Worm (Caenorhabditis elegans) whole organism, L1 larva: ENCODE results near the gene syd-1.

Source experiments
- C34B4.2 ChIP-seq: sonication (generic microtip); optimal IDR thresholded peaks from 2 replicates; lab custom pipeline; 2017; ENCODE audit warnings: mild to moderate bottlenecking, missing genetic modification characterization, missing compliant biosample characterization
- F16B12.6 ChIP-seq: fragments of 150-350 bp; optimal IDR thresholded peaks from 2 replicates; lab custom pipeline; 2014; ENCODE audit warnings: missing biosample characterization, missing genetic modification characterization
- blmp-1 ChIP-seq: fragments of 150-350 bp; optimal IDR thresholded peaks from 2 replicates; lab custom pipeline; 2014; ENCODE audit warnings: missing biosample characterization, missing genetic modification characterization
- ceh-8 ChIP-seq: fragments of 200-800 bp; sonication (Bioruptor generic); optimal IDR thresholded peaks from 2 replicates; lab custom pipeline; 2018; ENCODE audit warnings: mild to moderate bottlenecking, missing genetic modification characterization, moderate library complexity, missing compliant biosample characterization
- ceh-82 ChIP-seq, 3 experiments: fragments of 150-350 bp in 1 of 3; sonication (generic microtip) in 2 of 3; optimal IDR thresholded peaks; 2 replicates each; lab custom pipeline; 2014 to 2017; ENCODE audit warnings: missing biosample characterization in 3 of 3, missing genetic modification characterization in 3 of 3
- ceh-90 ChIP-seq: sonication (generic microtip); optimal IDR thresholded peaks from 2 replicates; lab custom pipeline; 2016; ENCODE audit warnings: missing genetic modification characterization, missing compliant biosample characterization
- dpl-1 ChIP-seq, 3 experiments: fragments of 150-350 bp in 2 of 3; sonication (generic microtip) in 1 of 3; optimal IDR thresholded peaks; 2 replicates each; lab custom pipeline; 2014 to 2017; ENCODE audit warnings: missing biosample characterization in 3 of 3, missing genetic modification characterization in 3 of 3, missing genetic modification reagents in 3 of 3
- efl-1 ChIP-seq, 4 experiments: fragments of 150-350 bp; optimal IDR thresholded peaks in 3 of 4; peaks in 1 of 4; 1 replicate in 1 of 4; 2 replicates in 3 of 4; lab custom pipeline; 2014; ENCODE audit warnings: missing biosample characterization in 2 of 4, missing genetic modification characterization in 2 of 4, missing genetic modification reagents in 2 of 4
- efl-3 ChIP-seq: fragments of 200-800 bp; sonication (Bioruptor generic); optimal IDR thresholded peaks from 2 replicates; lab custom pipeline; 2018; ENCODE audit warnings: mild to moderate bottlenecking, missing genetic modification characterization, missing compliant biosample characterization
- elt-3 ChIP-seq, 6 experiments: fragments of 150-350 bp in 1 of 6; sonication (generic microtip); optimal IDR thresholded peaks; 2 replicates each; lab custom pipeline; 2017 to 2018; ENCODE audit warnings: missing biosample characterization in 6 of 6, missing genetic modification characterization in 6 of 6, inconsistent platforms in 1 of 6
- fkh-10 ChIP-seq: sonication (generic microtip); optimal IDR thresholded peaks from 2 replicates; lab custom pipeline; 2017; ENCODE audit warnings: missing biosample characterization, missing genetic modification reagents, missing genetic modification characterization
- fkh-4 ChIP-seq: sonication (generic microtip); optimal IDR thresholded peaks from 2 replicates; lab custom pipeline; 2016; ENCODE audit warnings: missing compliant biosample characterization, missing genetic modification characterization, borderline replicate concordance
- grh-1 ChIP-seq: fragments of 200-800 bp; sonication (Bioruptor generic); IDR thresholded peaks from 2 replicates; pipeline ENCODE4 v1.3.6; 2022; ENCODE audit warnings: missing genetic modification reagents, missing genetic modification characterization, missing compliant biosample characterization
- hpl-2 ChIP-seq: fragments of 150-350 bp; optimal IDR thresholded peaks from 2 replicates; lab custom pipeline; 2014; ENCODE audit warnings: missing biosample characterization, missing genetic modification reagents, missing genetic modification characterization
- jun-1 ChIP-seq: fragments of 150-350 bp; optimal IDR thresholded peaks from 2 replicates; lab custom pipeline; 2014; ENCODE audit warnings: missing biosample characterization, missing genetic modification reagents, missing genetic modification characterization
- lin-14 ChIP-seq: fragments of 200-800 bp; sonication (Bioruptor generic); optimal IDR thresholded peaks from 2 replicates; lab custom pipeline; 2018; ENCODE audit warnings: mild to moderate bottlenecking, missing genetic modification characterization, moderate library complexity, missing compliant biosample characterization
- lin-15B ChIP-seq: fragments of 150-350 bp; sonication (generic microtip); optimal IDR thresholded peaks from 3 replicates; lab custom pipeline; 2014; ENCODE audit warnings: missing biosample characterization, missing genetic modification characterization
- mdl-1 ChIP-seq, 2 experiments: fragments of 150-350 bp; optimal IDR thresholded peaks; 2 replicates each; lab custom pipeline; 2014 to 2017; ENCODE audit warnings: missing biosample characterization in 2 of 2, missing genetic modification characterization in 2 of 2, inconsistent platforms in 1 of 2
- mef-2 ChIP-seq: fragments of 150-350 bp; optimal IDR thresholded peaks from 2 replicates; lab custom pipeline; 2014; ENCODE audit warnings: missing biosample characterization, missing genetic modification characterization
- mep-1 ChIP-seq: fragments of 150-350 bp; optimal IDR thresholded peaks from 2 replicates; lab custom pipeline; 2014; ENCODE audit warnings: missing biosample characterization, missing genetic modification characterization
- nhr-12 ChIP-seq: sonication (generic microtip); optimal IDR thresholded peaks from 2 replicates; lab custom pipeline; 2017; ENCODE audit warnings: missing biosample characterization, missing genetic modification characterization
- nhr-19 ChIP-seq: fragments of 200-800 bp; sonication (Bioruptor generic); conservative IDR thresholded peaks from 2 replicates; pipeline ENCODE4 v1.3.6; 2022; ENCODE audit warnings: missing genetic modification characterization, missing compliant biosample characterization
- nhr-20 ChIP-seq: sonication (generic microtip); optimal IDR thresholded peaks from 2 replicates; lab custom pipeline; 2016; ENCODE audit warnings: mild to moderate bottlenecking, missing genetic modification characterization, missing compliant biosample characterization
- nhr-237 ChIP-seq: fragments of 150-350 bp; optimal IDR thresholded peaks from 2 replicates; lab custom pipeline; 2014; ENCODE audit warnings: missing biosample characterization, missing genetic modification characterization
- rnt-1 ChIP-seq: sonication (generic microtip); optimal IDR thresholded peaks from 2 replicates; lab custom pipeline; 2016; ENCODE audit warnings: mild to moderate bottlenecking, missing genetic modification characterization, moderate library complexity, missing compliant biosample characterization
- snu-23 ChIP-seq: sonication (generic microtip); optimal IDR thresholded peaks from 2 replicates; lab custom pipeline; 2016; ENCODE audit warnings: missing genetic modification characterization, missing compliant biosample characterization
- sup-37 ChIP-seq: fragments of 200-800 bp; sonication (Bioruptor generic); optimal IDR thresholded peaks from 2 replicates; lab custom pipeline; 2018; ENCODE audit warnings: mild to moderate bottlenecking, missing genetic modification characterization, missing compliant biosample characterization
- unc-30 ChIP-seq: sonication (generic microtip); optimal IDR thresholded peaks from 2 replicates; lab custom pipeline; 2017; ENCODE audit warnings: missing biosample characterization, missing genetic modification characterization
- unc-62 ChIP-seq: fragments of 150-350 bp; optimal IDR thresholded peaks from 2 replicates; lab custom pipeline; 2014; ENCODE audit warnings: missing biosample characterization, missing genetic modification reagents, missing genetic modification characterization
- unc-86 ChIP-seq: sonication (generic microtip); optimal IDR thresholded peaks from 2 replicates; lab custom pipeline; 2016; ENCODE audit warnings: missing genetic modification characterization, missing compliant biosample characterization

Gene syd-1

DNA sequence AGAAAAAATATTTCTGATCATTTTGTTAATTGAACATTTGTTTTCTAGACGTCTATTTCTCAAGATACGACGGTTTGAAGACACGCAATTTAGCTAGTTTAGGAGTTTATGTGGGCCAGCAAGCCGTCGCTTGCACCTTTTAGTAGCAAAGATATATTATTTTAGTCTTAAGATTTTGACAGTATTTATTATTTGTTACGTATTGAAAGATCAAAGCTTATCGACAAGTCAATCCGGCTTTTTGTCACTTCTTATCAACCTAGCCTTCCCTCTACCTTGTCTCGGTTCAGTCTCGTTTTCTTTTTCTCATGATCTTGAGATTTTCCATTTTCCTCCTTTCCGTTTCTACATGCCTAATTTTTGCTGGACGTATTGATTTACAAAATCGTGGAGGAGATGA lies 20.6 kb downstream of the syd-1 start, which contains the start of gene F35D2.2:
Gene F35D2.2 (plus strand): TSS at position 301 of the 400 bp plus-strand sequence.
- TF ChIP-seq elt-3 (tag; optimal IDR thresholded peaks at IDR 0.05; lab: Kevin White, UChicago), result no peak
- TF ChIP-seq dpl-1 (GFP tag; optimal IDR thresholded peaks at IDR 0.05; lab: Kevin White, UChicago), result no peak
- no peak for TF ChIP-seq nhr-237
- TF ChIP-seq snu-23, result no peak
- no peak for TF ChIP-seq jun-1 (tag; lab: Kevin White, UChicago)

DNA sequence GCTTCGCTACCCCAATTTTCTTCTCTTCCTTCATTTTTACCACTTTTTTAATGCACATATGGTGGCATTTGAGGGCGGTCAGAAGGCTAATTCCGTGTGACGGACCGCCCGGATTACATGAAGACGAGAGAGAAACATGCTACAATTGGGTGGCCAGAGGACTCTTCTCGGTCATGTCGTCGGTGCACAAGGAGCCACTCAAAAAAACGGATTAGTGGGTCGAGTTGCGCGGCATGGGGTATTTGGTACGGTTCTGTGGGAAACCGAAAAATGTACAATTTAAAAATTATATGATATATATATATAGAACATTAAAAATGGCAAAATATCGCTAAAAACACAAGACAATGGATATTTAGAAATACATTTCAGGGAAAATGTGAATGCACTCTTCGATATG lies 23.9 kb downstream of the syd-1 start:
- TF ChIP-seq ceh-8 (GFP tag; lab: Kevin White, UChicago), result no peak
- peak; percentile 8 for TF ChIP-seq lin-14

DNA sequence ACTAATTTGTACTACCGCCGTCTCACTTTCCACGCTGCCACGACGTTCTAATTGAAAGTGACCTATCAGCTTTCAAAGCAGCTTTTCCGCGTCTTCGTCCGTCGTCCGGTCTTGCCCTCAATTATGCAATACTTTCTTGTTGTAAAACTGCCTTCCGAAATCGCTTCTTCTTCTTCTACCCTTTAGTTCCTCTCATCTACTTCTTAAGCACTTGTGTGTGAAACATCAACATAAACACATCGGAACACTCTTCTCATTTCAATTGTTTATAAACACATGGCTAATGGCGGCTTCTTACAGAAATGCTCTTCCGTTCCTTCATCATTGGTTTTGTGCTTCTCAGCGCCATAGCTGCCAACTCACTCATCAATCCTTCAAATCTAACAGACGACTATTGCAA lies 24.4 kb downstream of the syd-1 start, which contains the start of gene F35D2.3:
Gene F35D2.3 (plus strand): TSS at position 301 of the 400 bp plus-strand sequence.
- TF ChIP-seq lin-15B (tag; lab: Kevin White, UChicago) (no peak), nhr-20 (tag; lab: Kevin White, UChicago) (no peak), ceh-90 (tag; lab: Kevin White, UChicago) (no peak), ceh-82 (tag; optimal IDR thresholded peaks at IDR 0.05; lab: Kevin White, UChicago) (no peak)

ce11 chrII:7562616-7563015 lies 32.1 kb downstream of the syd-1 start:
- TF ChIP-seq hpl-2 (GFP tag; lab: Kevin White, UChicago) (no peak), blmp-1 (tag; lab: Kevin White, UChicago) (peak; percentile 56)

- TF ChIP-seq unc-62 (GFP tag; lab: Kevin White, UChicago) (no peak), F16B12.6 (no peak), mdl-1 (tag; optimal IDR thresholded peaks at IDR 0.05; lab: Kevin White, UChicago) (no peak), rnt-1 (tag; lab: Kevin White, UChicago) (no peak), fkh-4 (no peak), efl-1 (optimal IDR thresholded peaks at IDR 0.05; lab: Kevin White, UChicago) (no peak), efl-1 (GFP tag; optimal IDR thresholded peaks at IDR 0.05 in 1 of 2; lab: Kevin White, UChicago) (no peak), dpl-1 (GFP tag; optimal IDR thresholded peaks at IDR 0.05; lab: Kevin White, UChicago) (no peak), sup-37 (GFP tag; lab: Kevin White, UChicago) (no peak), grh-1 (no peak), unc-86 (tag; lab: Kevin White, UChicago) (no peak)
Measured at ce11 chrII:7561494-7561893, 33.2 kb downstream of the syd-1 start, which contains the start of the genes ZK1290.11 and ZK1290.1. TSS of gene ZK1290.11 (minus strand) at chrII:7561594. TSS of gene ZK1290.1 (plus strand) at chrII:7561764.

- TF ChIP-seq fkh-10 (GFP tag; lab: Kevin White, UChicago), result no peak
- TF ChIP-seq C34B4.2 (tag; lab: Kevin White, UChicago), result no peak
- no peak for TF ChIP-seq nhr-19 (GFP tag; lab: Robert Waterston, UW)
- no peak for TF ChIP-seq unc-30
- TF ChIP-seq mef-2 (tag; lab: Kevin White, UChicago), result no peak
- no peak for TF ChIP-seq efl-1 (optimal IDR thresholded peaks at IDR 0.05; lab: Kevin White, UChicago)
- no peak for TF ChIP-seq efl-1 (GFP tag; optimal IDR thresholded peaks at IDR 0.05 in 1 of 2; lab: Kevin White, UChicago)
- TF ChIP-seq efl-3 (GFP tag; lab: Kevin White, UChicago), result no peak
- TF ChIP-seq rnt-1 (tag; lab: Kevin White, UChicago), result no peak
- no peak for TF ChIP-seq mep-1 (tag; lab: Kevin White, UChicago)
- TF ChIP-seq fkh-4, result no peak
- TF ChIP-seq nhr-12 (tag; lab: Kevin White, UChicago), result no peak
- TF ChIP-seq lin-15B (tag; lab: Kevin White, UChicago), result no peak
- no peak for TF ChIP-seq nhr-237
Measured at ce11 chrII:7560844-7561243, 33.9 kb downstream of the syd-1 start.
